Fruit fly (Drosophila melanogaster): Measurements from ENCODE around the gene CG7567.

The CG7567 gene

DNA sequence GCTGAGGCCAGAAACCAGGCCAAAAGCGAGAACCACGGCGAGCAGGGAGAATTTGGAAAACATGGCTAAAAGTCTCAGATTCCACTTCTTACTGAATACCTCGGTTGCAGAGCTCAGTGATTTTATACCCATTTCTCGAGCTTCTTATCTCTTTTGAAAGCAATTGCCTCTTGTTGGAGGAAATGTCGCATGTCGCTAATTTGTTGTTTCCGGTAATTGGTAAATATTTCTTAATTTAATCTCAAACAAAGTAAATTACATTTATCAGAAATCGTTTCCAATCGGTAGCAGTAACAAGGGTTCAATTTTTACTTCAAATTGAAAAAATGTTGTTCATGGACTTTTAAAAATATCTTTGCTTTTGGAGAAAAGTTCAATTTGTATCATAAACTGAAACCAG lies at the start of gene CG7567:
Gene CG7567, minus strand, starts transcription at position 101 of the 400 bp plus-strand sequence.
- TF ChIP-seq psq (optimal IDR thresholded peaks at IDR 0.05) (no peak), h (optimal IDR thresholded peaks at IDR 0.05) (no peak), ttk (optimal IDR thresholded peaks at IDR 0.05) (no peak), Sin3A (optimal IDR thresholded peaks at IDR 0.05) (no peak), insv (optimal IDR thresholded peaks at IDR 0.05) (no peak), Myc (optimal IDR thresholded peaks at IDR 0.05) (no peak)

DNA sequence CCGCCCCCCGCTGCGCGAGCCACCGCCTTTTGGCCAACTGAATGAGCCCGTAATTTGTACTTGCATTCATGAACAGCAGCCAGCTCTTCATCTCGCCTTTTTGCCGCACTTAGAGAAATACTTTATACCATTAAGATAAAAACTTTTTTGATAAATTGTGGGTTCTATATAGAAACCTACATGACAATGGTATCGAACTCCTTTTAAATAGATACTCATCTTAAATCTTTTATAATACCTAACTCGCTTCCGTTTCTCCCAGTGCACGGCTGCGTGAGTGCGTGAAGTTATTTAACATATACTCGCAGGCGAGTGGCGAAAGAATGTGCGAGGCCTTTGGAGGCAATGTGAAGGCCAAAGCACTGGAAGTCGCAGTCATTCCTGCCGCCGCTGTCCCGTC lies 38.0 kb upstream of the CG7567 start:
- TF ChIP-seq Sin3A (optimal IDR thresholded peaks at IDR 0.05), result no peak

DNA sequence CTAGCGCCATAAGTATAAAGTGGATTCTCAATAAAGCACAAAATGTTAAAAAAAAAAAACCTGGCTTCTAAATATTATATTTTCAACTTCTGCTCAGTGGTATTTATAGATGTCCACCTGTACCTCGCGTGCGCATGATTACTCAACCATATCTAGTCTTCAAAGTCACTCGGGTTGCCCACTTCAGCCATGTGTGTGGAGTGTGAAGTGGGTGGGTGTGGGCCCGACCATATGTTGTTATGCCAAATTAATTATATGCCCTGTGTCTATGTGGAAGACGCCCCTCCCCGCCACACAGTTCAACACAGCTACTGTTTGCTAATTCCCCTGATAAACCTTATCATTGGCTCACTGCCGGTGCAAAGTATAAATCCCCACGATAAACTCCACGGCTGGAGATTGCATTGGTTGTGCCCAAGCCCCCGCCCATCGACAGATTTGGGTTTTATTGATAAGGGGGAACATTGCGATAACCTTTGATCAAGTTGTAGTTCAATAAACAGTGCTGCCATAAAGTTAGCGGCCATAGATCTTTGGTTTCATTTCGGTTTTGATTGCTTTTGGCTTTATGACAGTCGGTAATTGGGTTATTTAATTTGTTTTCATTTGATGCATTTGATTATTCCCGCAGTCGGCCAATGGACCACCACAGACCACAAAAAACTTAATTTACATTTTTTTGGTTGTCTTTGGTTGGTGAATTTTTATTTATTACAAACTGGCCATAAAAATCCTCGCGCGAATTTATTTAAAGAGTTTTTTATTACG lies 33.0 kb upstream of the CG7567 start:
- TF ChIP-seq Sin3A (optimal IDR thresholded peaks at IDR 0.05) (no peak), ttk (optimal IDR thresholded peaks at IDR 0.05) (no peak), insv (optimal IDR thresholded peaks at IDR 0.05) (no peak), psq (optimal IDR thresholded peaks at IDR 0.05) (no peak), Myc (optimal IDR thresholded peaks at IDR 0.05) (no peak), h (optimal IDR thresholded peaks at IDR 0.05) (no peak)

DNA sequence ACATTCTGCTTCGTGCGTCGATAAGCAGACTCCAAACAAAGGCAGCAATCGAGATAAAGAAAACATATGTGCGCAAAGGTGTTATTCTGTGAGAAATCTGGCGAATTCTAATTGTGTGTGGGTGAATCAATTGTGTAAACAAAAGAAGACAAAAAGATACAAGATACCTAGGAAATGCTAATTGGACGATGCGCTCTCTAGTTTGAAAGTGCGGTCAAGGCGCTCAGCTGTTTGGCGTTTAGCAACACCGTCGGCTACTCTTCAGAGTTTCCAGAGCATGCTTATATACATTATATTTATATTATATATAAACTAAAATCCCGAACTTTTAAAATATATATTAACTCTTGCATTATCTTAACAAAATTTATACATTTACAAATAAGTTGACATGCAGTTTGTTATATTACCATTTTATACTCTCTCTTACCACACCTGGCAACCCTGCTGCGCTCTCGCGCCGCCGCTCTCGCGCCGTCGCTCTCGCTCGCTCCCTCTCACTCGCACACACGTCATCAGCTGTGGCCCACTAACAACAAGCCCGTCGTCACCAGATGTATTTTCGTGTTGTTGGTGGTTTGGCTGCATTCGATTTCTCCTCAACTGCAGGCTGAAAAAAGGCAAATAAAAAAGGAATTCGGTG lies 30.7 kb upstream of the CG7567 start, which contains the start of gene CG1907:
Gene CG1907, plus strand, starts transcription at position 551 of the 643 bp plus-strand sequence.
- TF ChIP-seq insv (optimal IDR thresholded peaks at IDR 0.05), result no peak
- TF ChIP-seq Myc (optimal IDR thresholded peaks at IDR 0.05), result no peak
- TF ChIP-seq h (optimal IDR thresholded peaks at IDR 0.05), result no peak
- TF ChIP-seq Sin3A (optimal IDR thresholded peaks at IDR 0.05), result no peak
- TF ChIP-seq ttk (optimal IDR thresholded peaks at IDR 0.05), result no peak
- TF ChIP-seq psq (optimal IDR thresholded peaks at IDR 0.05), result no peak

DNA sequence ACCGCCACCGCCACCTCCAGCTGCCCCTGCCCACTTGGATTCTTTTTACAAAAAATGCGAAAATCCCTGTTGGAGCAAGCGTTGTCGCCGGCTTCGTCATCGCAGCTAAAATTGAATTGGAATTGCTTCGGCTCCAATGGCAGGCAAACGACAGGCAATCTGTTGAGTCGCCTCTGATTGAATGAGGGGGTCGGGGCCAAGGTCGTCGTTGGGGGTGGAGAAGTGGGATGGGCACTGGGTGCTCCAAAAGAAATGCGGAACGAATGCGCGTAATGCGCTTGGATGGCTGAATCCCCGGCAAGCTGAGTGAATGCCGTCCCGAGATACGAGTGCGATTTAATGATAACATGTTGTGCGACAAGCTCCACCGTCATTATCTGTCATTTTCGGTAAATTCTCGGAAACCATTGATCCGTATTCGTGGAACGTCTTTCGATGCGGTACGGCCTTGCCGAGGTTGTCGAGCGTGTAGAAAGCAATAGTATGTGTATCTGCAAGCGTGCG lies 29.9 kb upstream of the CG7567 start:
- TF ChIP-seq ttk (optimal IDR thresholded peaks at IDR 0.05) (no peak), Myc (optimal IDR thresholded peaks at IDR 0.05) (no peak), h (optimal IDR thresholded peaks at IDR 0.05) (no peak), Sin3A (optimal IDR thresholded peaks at IDR 0.05) (no peak), insv (optimal IDR thresholded peaks at IDR 0.05) (no peak)

DNA sequence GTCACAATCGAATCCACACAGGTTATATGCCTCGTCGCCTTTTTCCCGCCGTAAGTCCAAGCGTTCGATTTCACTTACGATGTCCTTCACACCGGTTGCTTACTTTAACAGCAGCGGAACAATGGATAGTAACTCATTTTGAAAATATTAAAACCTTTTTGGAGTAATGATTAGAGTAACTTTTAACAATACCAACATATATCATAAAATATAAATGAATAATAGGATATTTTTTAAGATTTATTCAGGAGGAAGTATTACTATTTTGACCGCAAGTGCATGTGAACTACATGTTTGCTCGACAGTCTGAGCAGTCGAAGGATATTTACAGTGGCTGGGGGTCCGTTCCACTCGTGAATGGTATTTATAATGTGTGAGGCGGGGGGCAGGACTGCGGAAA lies 29.3 kb upstream of the CG7567 start:
- TF ChIP-seq ttk (optimal IDR thresholded peaks at IDR 0.05), result no peak
- TF ChIP-seq h (optimal IDR thresholded peaks at IDR 0.05), result no peak
- no peak for TF ChIP-seq Myc (optimal IDR thresholded peaks at IDR 0.05)
- no peak for TF ChIP-seq psq (optimal IDR thresholded peaks at IDR 0.05)

DNA sequence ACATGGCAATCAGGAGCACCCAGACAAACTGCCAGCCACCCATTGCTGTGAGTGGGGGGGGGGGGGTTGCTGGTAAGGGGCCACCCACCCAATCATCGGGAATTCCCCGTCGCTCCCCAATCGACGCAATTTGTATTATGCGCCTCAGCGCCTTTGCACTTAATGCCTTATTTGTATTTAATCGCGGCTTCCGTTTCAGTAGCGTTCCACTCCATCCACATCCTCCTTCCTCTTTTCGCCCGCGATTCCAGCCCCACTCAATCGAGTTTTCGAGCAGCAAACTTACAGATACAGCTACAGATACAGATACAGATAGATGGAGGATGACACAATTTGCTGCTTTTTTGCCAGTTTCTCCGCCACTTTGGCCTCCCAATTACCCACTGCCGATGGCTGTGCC lies 23.1 kb upstream of the CG7567 start:
- no peak for TF ChIP-seq ttk (optimal IDR thresholded peaks at IDR 0.05)
- no peak for TF ChIP-seq psq (optimal IDR thresholded peaks at IDR 0.05)
- no peak for TF ChIP-seq Myc (optimal IDR thresholded peaks at IDR 0.05)
- no peak for TF ChIP-seq h (optimal IDR thresholded peaks at IDR 0.05)
- TF ChIP-seq insv (optimal IDR thresholded peaks at IDR 0.05), result no peak
- TF ChIP-seq Sin3A (optimal IDR thresholded peaks at IDR 0.05), result no peak

DNA sequence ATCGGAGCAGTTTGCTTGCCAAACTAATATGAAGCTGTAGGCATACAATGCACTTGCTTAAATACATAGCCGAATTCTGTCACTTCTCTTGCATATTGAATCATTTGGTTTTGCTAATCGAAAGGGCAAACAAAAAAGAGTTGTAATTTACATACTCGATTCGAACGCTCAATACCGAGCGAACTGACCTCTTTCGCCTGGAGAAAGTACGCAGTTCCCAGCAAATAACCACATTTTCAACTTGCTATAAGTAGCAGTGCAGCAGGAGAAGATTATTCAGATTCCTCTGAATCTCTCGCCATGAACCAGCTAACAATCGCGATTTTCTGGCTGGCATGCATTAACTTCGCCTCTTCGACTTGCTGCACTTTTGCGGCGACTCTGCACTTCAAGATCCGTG lies 20.3 kb upstream of the CG7567 start, which contains the start of gene Diedel2:
Gene Diedel2, plus strand, starts transcription at position 301 of the 400 bp plus-strand sequence.
- TF ChIP-seq psq (optimal IDR thresholded peaks at IDR 0.05) (no peak), ttk (optimal IDR thresholded peaks at IDR 0.05) (no peak), insv (optimal IDR thresholded peaks at IDR 0.05) (no peak)

DNA sequence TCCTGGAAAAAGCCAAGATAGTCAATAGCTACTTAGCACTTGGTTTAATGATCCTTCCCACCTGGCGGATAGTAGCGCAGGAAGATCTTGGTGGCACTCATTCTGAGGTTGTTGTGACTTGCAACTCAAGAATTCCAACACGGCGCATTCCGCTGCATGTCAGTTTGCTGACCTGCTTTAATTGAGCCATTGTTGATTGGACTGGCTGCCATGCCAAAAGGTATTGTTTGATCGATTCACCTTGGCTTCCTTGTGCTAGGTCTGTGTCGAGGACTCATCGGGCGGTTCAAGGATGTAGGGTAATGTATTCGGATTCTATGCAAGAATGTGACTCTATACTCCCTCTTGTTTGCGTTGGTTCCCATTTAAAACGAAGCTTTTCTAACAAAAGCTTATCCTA lies 12.9 kb upstream of the CG7567 start, which contains the start of gene CG7568:
Gene CG7568, minus strand, starts transcription at position 101 of the 400 bp plus-strand sequence.
- TF ChIP-seq Myc (optimal IDR thresholded peaks at IDR 0.05) (no peak), Sin3A (optimal IDR thresholded peaks at IDR 0.05) (no peak), insv (optimal IDR thresholded peaks at IDR 0.05) (no peak), psq (optimal IDR thresholded peaks at IDR 0.05) (no peak), h (optimal IDR thresholded peaks at IDR 0.05) (no peak), ttk (optimal IDR thresholded peaks at IDR 0.05) (no peak)

DNA sequence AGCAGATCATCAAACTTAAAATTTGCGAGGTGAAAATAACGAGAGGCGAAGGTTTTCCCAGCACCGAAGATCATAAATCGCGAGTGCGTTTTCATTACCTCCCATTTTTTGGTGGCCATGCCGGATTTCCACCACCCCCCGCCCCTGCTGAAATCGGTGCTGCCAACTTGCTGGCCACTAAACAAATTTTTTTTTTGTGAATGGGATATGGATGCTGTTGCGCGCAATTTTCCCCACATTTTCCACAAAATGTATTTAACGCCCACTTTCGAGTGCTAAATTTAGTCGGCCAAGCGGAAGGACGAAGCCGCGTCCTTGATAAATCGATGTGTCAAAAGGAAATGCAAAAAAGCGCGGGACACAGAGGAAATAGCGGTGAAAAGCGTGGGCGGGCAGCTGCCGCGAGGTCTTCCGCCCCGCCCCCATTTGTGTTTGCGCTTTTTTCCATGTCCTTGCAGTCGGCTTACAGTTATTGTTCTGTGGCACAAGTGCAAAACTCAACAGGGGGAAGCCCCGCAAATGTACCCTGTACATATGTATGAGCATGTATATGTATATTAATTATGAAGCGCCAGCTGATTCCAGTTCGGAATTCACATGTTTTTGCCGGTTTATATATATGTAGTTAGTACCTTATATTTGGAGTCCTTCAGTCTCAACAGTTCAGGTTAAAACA lies 4.4 kb upstream of the CG7567 start:
- TF ChIP-seq Sin3A (optimal IDR thresholded peaks at IDR 0.05) (no peak), h (optimal IDR thresholded peaks at IDR 0.05) (no peak), Myc (optimal IDR thresholded peaks at IDR 0.05) (no peak), psq (optimal IDR thresholded peaks at IDR 0.05) (no peak), insv (optimal IDR thresholded peaks at IDR 0.05) (no peak), ttk (optimal IDR thresholded peaks at IDR 0.05) (no peak)

DNA sequence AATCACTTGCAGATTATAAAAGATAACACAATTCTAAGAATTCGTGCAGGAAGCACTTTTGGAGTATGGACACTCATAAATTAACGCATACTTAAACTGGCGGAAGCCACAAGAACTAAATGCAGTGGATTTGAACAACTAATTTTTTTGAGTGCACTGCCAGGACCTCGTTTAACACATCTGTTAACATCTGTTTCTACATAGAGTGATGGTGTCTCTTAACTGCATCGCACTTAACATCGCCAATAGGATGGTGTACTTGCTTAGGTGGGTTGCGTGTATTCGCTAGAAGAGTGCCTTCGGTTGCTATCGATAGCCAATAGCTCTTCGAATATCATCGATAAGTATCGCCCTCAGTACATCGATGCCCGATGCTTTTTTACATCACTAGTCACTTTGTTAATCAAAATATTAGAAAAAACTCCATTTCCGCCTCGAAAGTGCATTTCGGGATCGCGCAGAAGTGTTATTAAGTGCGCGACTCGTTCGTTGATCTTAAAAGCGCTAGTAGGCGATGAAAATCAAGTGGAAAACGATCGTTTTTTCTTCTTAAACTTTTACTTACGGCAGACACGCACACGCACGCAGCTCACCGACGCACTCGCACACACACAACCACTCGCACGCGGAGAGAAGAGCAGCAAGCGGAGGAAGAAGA lies 3.7 kb upstream of the CG7567 start, which contains the start of gene alph:
Gene alph, plus strand, starts transcription at position 351 of the 658 bp plus-strand sequence.
- TF ChIP-seq Sin3A (optimal IDR thresholded peaks at IDR 0.05), result no peak
- TF ChIP-seq psq (optimal IDR thresholded peaks at IDR 0.05), result no peak
- no peak for TF ChIP-seq h (optimal IDR thresholded peaks at IDR 0.05)
- no peak for TF ChIP-seq Myc (optimal IDR thresholded peaks at IDR 0.05)
- TF ChIP-seq ttk (optimal IDR thresholded peaks at IDR 0.05), result no peak
- TF ChIP-seq insv (optimal IDR thresholded peaks at IDR 0.05), result no peak

DNA sequence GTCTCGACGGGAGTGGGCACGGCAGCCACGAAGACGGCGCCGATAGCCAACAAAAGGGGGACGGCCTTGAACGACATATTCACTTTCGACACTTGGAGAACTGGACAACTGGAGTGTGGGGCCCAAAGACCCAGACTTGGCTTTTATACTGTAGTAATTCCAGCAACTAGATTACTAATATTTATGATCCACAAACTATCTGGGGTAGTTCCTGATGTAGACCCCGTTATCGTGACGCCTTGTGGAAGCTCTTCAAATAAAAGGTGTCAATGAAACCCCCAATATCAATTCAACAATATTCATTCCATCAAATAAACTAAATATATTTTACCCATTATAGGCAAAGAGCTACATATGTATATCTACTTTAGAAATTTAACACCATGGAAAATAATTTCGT lies 2.9 kb upstream of the CG7567 start, which contains the start of gene CG31041:
Gene CG31041, minus strand, starts transcription at position 101 of the 400 bp plus-strand sequence.
- TF ChIP-seq ttk (optimal IDR thresholded peaks at IDR 0.05) (no peak), insv (optimal IDR thresholded peaks at IDR 0.05) (no peak), Sin3A (optimal IDR thresholded peaks at IDR 0.05) (no peak), Myc (optimal IDR thresholded peaks at IDR 0.05) (no peak), psq (optimal IDR thresholded peaks at IDR 0.05) (no peak), h (optimal IDR thresholded peaks at IDR 0.05) (no peak)

Data from Kc167 (cell line).